Fruit fly (Drosophila melanogaster): ENCODE data around the gene CG13282.
A peak's percentile ranks its signal among the peaks of the same experiment; 100 is the strongest.

CG13282 gene

DNA sequence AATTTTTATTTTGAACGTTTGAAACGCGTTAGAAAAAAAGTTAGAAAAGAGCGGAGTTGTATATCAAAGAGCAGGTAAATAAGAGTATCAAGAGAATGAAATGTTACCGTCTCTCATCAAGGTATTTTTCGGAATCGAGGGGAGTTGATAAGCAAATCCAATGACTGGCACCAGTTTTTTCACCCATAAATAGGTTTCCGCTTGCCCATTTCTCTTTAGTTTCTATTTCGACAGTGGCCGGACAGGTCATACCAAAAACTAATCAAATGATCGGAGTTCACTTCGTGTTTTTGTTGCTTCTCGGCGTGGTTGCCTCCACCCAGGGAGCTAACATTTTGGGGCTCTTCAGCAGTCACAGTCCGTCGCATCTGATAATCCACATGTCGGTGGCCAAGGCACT, 40.3 kb downstream of the CG13282 start, which contains the start of gene Ugt37C2 (continued):
- TF ChIP-seq CG7928 (GFP tag; optimal IDR thresholded peaks at IDR 0.05) = no peak
- TF ChIP-seq chinmo (GFP tag; IDR thresholded peaks at IDR 0.05; ENCODE audit: partially characterized antibody) = 0 out of 4 replicates have a peak, but pooled peaks have one; percentile 30
- no peak for TF ChIP-seq otp (GFP tag; IDR thresholded peaks at IDR 0.05)
- no peak for TF ChIP-seq twi (tag; optimal IDR thresholded peaks at IDR 0.05)
- no peak for TF ChIP-seq CG1529 (GFP tag; optimal IDR thresholded peaks at IDR 0.05)
- TF ChIP-seq CG2129 (GFP tag; IDR thresholded peaks at IDR 0.05; ENCODE audit: partially characterized antibody) = no peak
- no peak for TF ChIP-seq Neu2 (GFP tag; optimal IDR thresholded peaks at IDR 0.05; ENCODE audit: borderline replicate concordance)
- peak; percentile 94 for TF ChIP-seq CG3163 (GFP tag; optimal IDR thresholded peaks at IDR 0.05)
- no peak for TF ChIP-seq E2f2 (GFP tag; IDR thresholded peaks at IDR 0.05)
- TF ChIP-seq CG9437 (GFP tag; optimal IDR thresholded peaks at IDR 0.05) = no peak
- no peak for TF ChIP-seq hb (GFP tag; IDR thresholded peaks at IDR 0.05; ENCODE audit: partially characterized antibody)
- no peak for TF ChIP-seq CG15514 (GFP tag; optimal IDR thresholded peaks at IDR 0.05)
- TF ChIP-seq CG3281 (GFP tag; optimal IDR thresholded peaks at IDR 0.05) = no peak
- 0 out of 3 replicates have a peak, but pooled peaks have one; percentile 23 for TF ChIP-seq Dbx (GFP tag; IDR thresholded peaks at IDR 0.05)
- TF ChIP-seq CG3995 (GFP tag; optimal IDR thresholded peaks at IDR 0.05) = no peak
- TF ChIP-seq CG9932 (GFP tag; IDR thresholded peaks at IDR 0.05) = no peak
- TF ChIP-seq CkIIα-i1 (GFP tag; IDR thresholded peaks at IDR 0.05) = no peak
- TF ChIP-seq mirr (GFP tag; optimal IDR thresholded peaks at IDR 0.05) = peak; percentile 18
- peak; percentile 58 to 61 for TF ChIP-seq Trl (optimal IDR thresholded peaks at IDR 0.05)
- no peak for TF ChIP-seq Trl (GFP tag; optimal IDR thresholded peaks at IDR 0.05)
- TF ChIP-seq Jarid2 (GFP tag; optimal IDR thresholded peaks at IDR 0.05) = peak; percentile 80
- TF ChIP-seq lab (GFP tag; optimal IDR thresholded peaks at IDR 0.05) = peak; percentile 27
- TF ChIP-seq seq (GFP tag; IDR thresholded peaks at IDR 0.05) = no peak
- TF ChIP-seq hbn (GFP tag; IDR thresholded peaks at IDR 0.05; ENCODE audit: partially characterized antibody) = 0 out of 2 replicates have a peak, but pooled peaks have one; percentile 28
- TF ChIP-seq ken (GFP tag; IDR thresholded peaks at IDR 0.05) = 0 out of 3 replicates have a peak, but pooled peaks have one; percentile 3
- TF ChIP-seq CG2889 (GFP tag; IDR thresholded peaks at IDR 0.05) = no peak
- no peak for TF ChIP-seq Asciz (GFP tag; optimal IDR thresholded peaks at IDR 0.05)
- no peak for TF ChIP-seq esg (GFP tag; conservative IDR thresholded peaks at IDR 0.05)

DNA sequence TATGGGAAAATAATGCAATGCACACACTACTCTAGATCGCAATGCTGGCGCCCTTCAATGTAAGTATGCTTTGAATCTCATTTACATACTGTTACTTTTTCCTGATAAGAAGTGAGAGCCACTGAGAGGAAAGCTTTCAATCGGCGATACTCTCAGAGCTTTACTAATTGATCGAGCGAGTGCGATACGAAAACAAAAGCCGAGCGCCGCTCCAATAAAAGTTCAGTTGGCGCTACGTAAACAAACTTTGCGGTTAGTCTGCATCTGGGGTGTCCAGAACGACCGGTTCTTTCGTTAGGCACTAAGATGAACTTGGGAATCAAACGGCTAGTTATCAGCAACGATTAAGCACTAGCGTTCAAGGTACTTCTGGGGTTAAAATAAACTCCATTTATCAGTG, 43.0 kb downstream of the CG13282 start, which contains the start of gene CG17928:
Gene CG17928, plus strand, starts transcription at position 224 of the 400 bp plus-strand sequence.
- no peak for TF ChIP-seq CG30431 (GFP tag; optimal IDR thresholded peaks at IDR 0.05)
- no peak for TF ChIP-seq toy (GFP tag; IDR thresholded peaks at IDR 0.05)
- TF ChIP-seq slp2 (GFP tag; optimal IDR thresholded peaks at IDR 0.05) = no peak
- no peak for TF ChIP-seq Abd-B (GFP tag; optimal IDR thresholded peaks at IDR 0.05)
- TF ChIP-seq CG17829 (tag; optimal IDR thresholded peaks at IDR 0.05) = no peak
- peak; percentile 70 for TF ChIP-seq CG9437 (GFP tag; optimal IDR thresholded peaks at IDR 0.05)
- no peak for TF ChIP-seq CG2199 (GFP tag; IDR thresholded peaks at IDR 0.05)
- no peak for TF ChIP-seq CG5245 (GFP tag; optimal IDR thresholded peaks at IDR 0.05)
- TF ChIP-seq hbn (GFP tag; IDR thresholded peaks at IDR 0.05; ENCODE audit: partially characterized antibody) = 0 out of 2 replicates have a peak, but pooled peaks have one; percentile 13
- TF ChIP-seq CG18262 (tag; optimal IDR thresholded peaks at IDR 0.05) = no peak
- TF ChIP-seq CG7357 (GFP tag; IDR thresholded peaks at IDR 0.05) = no peak
- no peak for TF ChIP-seq cad (GFP tag; optimal IDR thresholded peaks at IDR 0.05)
- no peak for TF ChIP-seq CG11085 (GFP tag; IDR thresholded peaks at IDR 0.05)
- TF ChIP-seq CG3995 (GFP tag; optimal IDR thresholded peaks at IDR 0.05) = peak; percentile 71
- peak; percentile 70 for TF ChIP-seq ftz-f1 (GFP tag; optimal IDR thresholded peaks at IDR 0.05)
- TF ChIP-seq chn (GFP tag; optimal IDR thresholded peaks at IDR 0.05) = no peak
- TF ChIP-seq disco-r (GFP tag; optimal IDR thresholded peaks at IDR 0.05) = no peak
- TF ChIP-seq gcm2 (GFP tag; optimal IDR thresholded peaks at IDR 0.05) = no peak
- TF ChIP-seq chinmo (GFP tag; IDR thresholded peaks at IDR 0.05; ENCODE audit: partially characterized antibody) = peak; percentile 77; the same call in 1 of the 4 replicates
- no peak for TF ChIP-seq CG2202 (tag; optimal IDR thresholded peaks at IDR 0.05)
- peak; percentile 47 for TF ChIP-seq grn (GFP tag; optimal IDR thresholded peaks at IDR 0.05)
- TF ChIP-seq CG3407 (GFP tag; optimal IDR thresholded peaks at IDR 0.05) = no peak
- no peak for TF ChIP-seq wdn (GFP tag; IDR thresholded peaks at IDR 0.05)
- no peak for TF ChIP-seq pfk (GFP tag; optimal IDR thresholded peaks at IDR 0.05)
- no peak for TF ChIP-seq CG15269 (tag; optimal IDR thresholded peaks at IDR 0.05)
- peak; percentile 57 for TF ChIP-seq CG12769 (tag; optimal IDR thresholded peaks at IDR 0.05)
- no peak for TF ChIP-seq CG9727 (GFP tag; optimal IDR thresholded peaks at IDR 0.05)
